Worm (Caenorhabditis elegans): Measurements from ENCODE around the gene mrps-25.

The mrps-25 gene

DNA sequence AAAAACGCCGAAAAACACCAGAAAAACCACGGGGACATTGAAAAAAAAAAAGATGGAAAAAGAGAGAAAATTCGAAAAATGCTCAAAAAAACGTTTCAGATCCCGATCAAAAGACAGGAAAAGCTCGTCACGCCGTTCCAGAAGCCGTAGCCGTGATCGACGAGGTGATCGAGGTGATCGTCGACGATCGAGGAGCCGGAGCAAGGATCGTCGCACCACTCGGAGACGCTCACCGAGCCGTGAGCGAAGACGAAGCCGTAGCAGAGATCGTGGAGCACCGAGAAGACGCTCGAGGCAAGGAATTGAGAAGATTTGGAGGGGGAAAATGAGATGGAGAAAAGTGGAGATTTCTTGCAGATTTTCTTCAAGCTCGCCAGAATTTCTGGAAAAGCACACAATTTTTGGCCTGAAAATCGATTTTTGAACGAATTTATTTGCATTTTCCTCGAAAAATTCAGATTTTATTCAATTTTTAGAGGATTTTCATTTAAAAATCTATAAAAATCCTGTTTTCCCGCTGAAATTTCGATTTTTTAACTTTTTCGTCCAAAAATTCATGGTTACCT, 43.4 kb upstream of the mrps-25 start:
- TF ChIP-seq egrh-3 (GFP tag; IDR thresholded peaks at IDR 0.05): peak; percentile 40; the same call in 1 of the 2 replicates
- no peak for TF ChIP-seq mcd-1 (GFP tag; IDR thresholded peaks at IDR 0.05)
- TF ChIP-seq zfh-2 (GFP tag; conservative IDR thresholded peaks at IDR 0.05): peak; percentile 66
- TF ChIP-seq ama-1 (optimal IDR thresholded peaks at IDR 0.05): no peak
- TF ChIP-seq ama-1 (GFP tag; optimal IDR thresholded peaks at IDR 0.05): no peak
- TF ChIP-seq ets-4 (GFP tag; optimal IDR thresholded peaks at IDR 0.05): no peak
- TF ChIP-seq him-1 (tag; optimal IDR thresholded peaks at IDR 0.05): no peak
- TF ChIP-seq ekl-4 (GFP tag; IDR thresholded peaks at IDR 0.05): no peak

DNA sequence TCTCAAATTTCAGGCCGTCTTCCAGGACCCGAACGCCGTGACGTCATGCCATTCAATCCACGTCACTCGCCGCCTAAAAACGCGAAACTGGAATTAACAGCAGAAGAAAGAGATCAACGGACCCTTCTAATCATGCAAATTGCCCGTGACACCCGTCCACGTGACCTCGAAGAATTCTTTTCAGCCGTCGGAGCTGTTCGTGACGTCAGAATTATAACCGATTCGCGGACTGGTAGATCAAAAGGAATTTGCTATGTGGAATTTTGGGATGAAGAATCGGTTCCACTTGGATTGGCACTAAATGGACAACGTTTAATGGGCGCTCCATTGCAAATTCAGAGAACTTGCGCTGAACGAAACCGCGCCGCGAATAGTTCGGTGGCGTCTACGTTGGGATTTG, 41.3 kb upstream of the mrps-25 start:
- TF ChIP-seq madf-8 (GFP tag; conservative IDR thresholded peaks at IDR 0.05): no peak
- no peak for TF ChIP-seq B0035.1 (tag; optimal IDR thresholded peaks at IDR 0.05)
- TF ChIP-seq sea-2 (GFP tag; IDR thresholded peaks at IDR 0.05): no peak
- no peak for TF ChIP-seq lir-1 (GFP tag; conservative IDR thresholded peaks at IDR 0.05)

- TF ChIP-seq gei-17 (GFP tag; optimal IDR thresholded peaks at IDR 0.05): no peak
- peak; percentile 34; the same call in 1 of the 2 replicates for TF ChIP-seq mcd-1 (GFP tag; IDR thresholded peaks at IDR 0.05)
- TF ChIP-seq snpc-1.3 (tag; optimal IDR thresholded peaks at IDR 0.05; ENCODE audit: insufficient read depth): no peak
- no peak for TF ChIP-seq F33H1.4 (GFP tag; IDR thresholded peaks at IDR 0.05)
- TF ChIP-seq dox-1 (GFP tag; IDR thresholded peaks at IDR 0.05): 0 out of 2 replicates have a peak, but pooled peaks have one; percentile 20
- peak; percentile 53 for TF ChIP-seq zfh-2 (GFP tag; conservative IDR thresholded peaks at IDR 0.05)
- TF ChIP-seq cebp-2 (GFP tag; IDR thresholded peaks at IDR 0.05): peak; percentile 62; the same call in 1 of the 2 replicates
- no peak for TF ChIP-seq lsy-27 (tag; optimal IDR thresholded peaks at IDR 0.05; ENCODE audit: borderline replicate concordance, insufficient read depth)
- no peak for TF ChIP-seq hmg-1.2 (GFP tag; IDR thresholded peaks at IDR 0.05)
- no peak for TF ChIP-seq lin-26 (GFP tag; IDR thresholded peaks at IDR 0.05)
- no peak for TF ChIP-seq somi-1 (GFP tag; optimal IDR thresholded peaks at IDR 0.05)
- TF ChIP-seq attf-5 (GFP tag; optimal IDR thresholded peaks at IDR 0.05): no peak
- TF ChIP-seq bed-1 (GFP tag; IDR thresholded peaks at IDR 0.05): no peak
- TF ChIP-seq him-1 (tag; optimal IDR thresholded peaks at IDR 0.05): peak; percentile 54
- TF ChIP-seq sea-2 (GFP tag; IDR thresholded peaks at IDR 0.05): no peak
- no peak for TF ChIP-seq aptf-2 (GFP tag; conservative IDR thresholded peaks at IDR 0.05)
- TF ChIP-seq lin-54 (GFP tag; optimal IDR thresholded peaks at IDR 0.05): no peak
- no peak for TF ChIP-seq let-607 (tag; optimal IDR thresholded peaks at IDR 0.05)
- TF ChIP-seq hmg-20 (GFP tag; IDR thresholded peaks at IDR 0.05): 0 out of 2 replicates have a peak, but pooled peaks have one; percentile 14
- TF ChIP-seq aptf-3 (GFP tag; IDR thresholded peaks at IDR 0.05): no peak
- TF ChIP-seq athp-1 (tag; optimal IDR thresholded peaks at IDR 0.05): no peak
Measured at ce11 chrIV:1019801-1020200, 36.9 kb upstream of the mrps-25 start.

DNA sequence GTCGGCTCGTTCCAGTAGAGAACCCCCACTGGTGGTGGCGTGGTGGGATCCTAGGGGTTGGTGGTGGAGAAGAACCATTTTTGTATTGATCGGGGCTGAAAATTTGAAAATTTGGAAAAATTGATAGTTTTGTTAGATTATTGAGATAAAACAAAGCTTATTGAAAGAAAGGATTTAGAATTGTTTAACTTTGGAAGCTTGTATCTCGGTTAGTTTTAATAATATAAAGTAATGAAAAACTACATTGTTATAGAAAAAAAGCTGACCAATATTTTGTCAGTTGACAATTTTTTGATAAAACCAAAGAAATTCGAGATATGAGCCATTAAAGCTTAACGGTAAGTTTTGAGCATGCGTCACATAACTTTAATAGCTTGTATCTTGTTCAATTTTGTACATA, 26.8 kb upstream of the mrps-25 start, which contains the start of gene abhd-14:
TSS of gene abhd-14 (minus strand) at position 101 of the 400 bp plus-strand sequence.
- TF ChIP-seq Y53F4B.3 (GFP tag; IDR thresholded peaks at IDR 0.05): no peak
- no peak for TF ChIP-seq ztf-18 (tag; optimal IDR thresholded peaks at IDR 0.05)
- no peak for TF ChIP-seq lin-40 (tag; optimal IDR thresholded peaks at IDR 0.05)
- TF ChIP-seq lag-1 (GFP tag; IDR thresholded peaks at IDR 0.05): no peak
- TF ChIP-seq ZK185.1 (tag; optimal IDR thresholded peaks at IDR 0.05; ENCODE audit: poor library complexity, severe bottlenecking): no peak
- TF ChIP-seq rpc-1 (optimal IDR thresholded peaks at IDR 0.05): no peak
- TF ChIP-seq rpc-1 (tag; optimal IDR thresholded peaks at IDR 0.05): no peak
- no peak for TF ChIP-seq atf-7 (tag; optimal IDR thresholded peaks at IDR 0.05)
- TF ChIP-seq snpc-4 (GFP tag; optimal IDR thresholded peaks at IDR 0.05): no peak
- TF ChIP-seq snpc-4 (tag; optimal IDR thresholded peaks at IDR 0.05): no peak
- TF ChIP-seq Y56A3A.18 (GFP tag; IDR thresholded peaks at IDR 0.05): no peak
- no peak for TF ChIP-seq hsf-1 (GFP tag; IDR thresholded peaks at IDR 0.05)
- no peak for TF ChIP-seq snpc-1.1 (tag; optimal IDR thresholded peaks at IDR 0.05; ENCODE audit: insufficient read depth)
- TF ChIP-seq pbrm-1 (GFP tag; IDR thresholded peaks at IDR 0.05): no peak
- no peak for TF ChIP-seq ztf-25 (GFP tag; IDR thresholded peaks at IDR 0.05)
- TF ChIP-seq ccch-3 (GFP tag; optimal IDR thresholded peaks at IDR 0.05): no peak

All from whole organism, young adult.